Fruit fly (Drosophila melanogaster) S2 (cell line): ENCODE results near the gene RpL3.

ENCODE experiments used
- CG8478 ChIP-seq: fragments of >200 bp; optimal IDR thresholded peaks from 2 replicates; lab custom pipeline; 2018
- CTCF ChIP-seq, 2 experiments: fragments of >200 bp; optimal IDR thresholded peaks; 2 replicates each; lab custom pipeline; 2018

- TF ChIP-seq CG8478 = no peak
- no peak for TF ChIP-seq CTCF (optimal IDR thresholded peaks at IDR 0.05; lab: Kevin White, UChicago)
Observed at dm6 chr3R:11219883-11220282, 1.8 kb upstream of the RpL3 start, which contains the start of gene CG6689.
